Worm (Caenorhabditis elegans) whole organism, L4 larva: Measurements from ENCODE around the gene sqt-1.
A peak's percentile ranks its signal among the peaks of the same experiment; 100 is the strongest.

ENCODE experiments used
- D1046.2 ChIP-seq: fragments of 200-800 bp; sonication (Bioruptor generic); IDR thresholded peaks from 2 replicates; pipeline ENCODE4 v1.3.6; 2022; ENCODE audit warnings: missing genetic modification characterization, missing compliant biosample characterization
- F44E2.7 ChIP-seq: fragments of 200-800 bp; sonication (Bioruptor generic); IDR thresholded peaks from 2 replicates; pipeline ENCODE4 v2.1.2; 2022; ENCODE audit warnings: missing genetic modification characterization, missing compliant biosample characterization
- Y48G9A.11 ChIP-seq: fragments of 200-800 bp; sonication (Bioruptor generic); IDR thresholded peaks from 2 replicates; pipeline ENCODE4 v1.3.6; 2022; ENCODE audit warnings: missing genetic modification reagents, missing genetic modification characterization, missing compliant biosample characterization
- Y5F2A.4 ChIP-seq: fragments of 200-800 bp; sonication (Bioruptor generic); optimal IDR thresholded peaks from 2 replicates; lab custom pipeline; 2018; ENCODE audit warnings: mild to moderate bottlenecking, missing genetic modification characterization, missing compliant biosample characterization
- ZK337.2 ChIP-seq: fragments of 200-800 bp; sonication (Bioruptor generic); IDR thresholded peaks from 2 replicates; pipeline ENCODE4 v1.3.6; 2022; ENCODE audit warnings: missing genetic modification reagents, missing genetic modification characterization, missing compliant biosample characterization
- aly-2 ChIP-seq: sonication (generic microtip); optimal IDR thresholded peaks from 2 replicates; lab custom pipeline; 2018; ENCODE audit warnings: missing biosample characterization, missing genetic modification characterization
- ama-1 ChIP-seq: fragments of 150-350 bp; optimal IDR thresholded peaks from 2 replicates; lab custom pipeline; 2014; ENCODE audit warnings: inconsistent platforms, mixed read lengths
- arid-1 ChIP-seq: fragments of 200-800 bp; sonication (Bioruptor generic); conservative IDR thresholded peaks from 2 replicates; pipeline ENCODE4 v1.3.6; 2022; ENCODE audit warnings: missing genetic modification reagents, missing genetic modification characterization, missing compliant biosample characterization
- attf-4 ChIP-seq: sonication (generic microtip); optimal IDR thresholded peaks from 3 replicates; lab custom pipeline; 2017; ENCODE audit warnings: missing biosample characterization, missing genetic modification characterization
- ceh-20 ChIP-seq: fragments of 200-800 bp; sonication (Bioruptor generic); IDR thresholded peaks from 2 replicates; pipeline ENCODE4 v1.3.6; 2022; ENCODE audit warnings: missing genetic modification reagents, missing genetic modification characterization, missing compliant biosample characterization
- ceh-28 ChIP-seq: fragments of 150-350 bp; optimal IDR thresholded peaks from 2 replicates; lab custom pipeline; 2014; ENCODE audit warnings: missing biosample characterization, missing genetic modification reagents, missing genetic modification characterization
- ceh-32 ChIP-seq: sonication (generic microtip); optimal IDR thresholded peaks from 2 replicates; lab custom pipeline; 2016; ENCODE audit warnings: mild to moderate bottlenecking, missing genetic modification characterization, missing compliant biosample characterization; ENCODE audit not compliant: poor library complexity
- ceh-44 ChIP-seq: fragments of 200-800 bp; sonication (Bioruptor generic); IDR thresholded peaks from 2 replicates; pipeline ENCODE4 v1.3.6; 2022; ENCODE audit warnings: missing genetic modification reagents, missing genetic modification characterization, missing compliant biosample characterization
- ceh-62 ChIP-seq: sonication (generic microtip); optimal IDR thresholded peaks from 2 replicates; lab custom pipeline; 2017; ENCODE audit warnings: missing biosample characterization, missing genetic modification characterization
- ces-1 ChIP-seq: fragments of 150-350 bp; sonication (generic microtip); optimal IDR thresholded peaks from 4 replicates; lab custom pipeline; 2014; ENCODE audit warnings: missing biosample characterization, missing genetic modification reagents, missing genetic modification characterization
- daf-12 ChIP-seq: fragments of 150-350 bp; optimal IDR thresholded peaks from 2 replicates; lab custom pipeline; 2014; ENCODE audit warnings: missing biosample characterization, missing genetic modification reagents, missing genetic modification characterization
- daf-16 ChIP-seq, 3 experiments: sonication (generic microtip); optimal IDR thresholded peaks; 2 replicates each; lab custom pipeline; 2016 to 2017; ENCODE audit warnings: missing genetic modification characterization in 3 of 3, missing genetic modification reagents in 3 of 3, mild to moderate bottlenecking in 2 of 3, missing compliant biosample characterization in 2 of 3, missing biosample characterization in 1 of 3, moderate library complexity in 1 of 3
- daf-19 ChIP-seq: fragments of 200-800 bp; sonication (Bioruptor generic); conservative IDR thresholded peaks from 2 replicates; pipeline ENCODE4 v1.3.6; 2022; ENCODE audit warnings: missing genetic modification characterization, missing compliant biosample characterization
- dmd-8 ChIP-seq: fragments of 200-800 bp; sonication (Bioruptor generic); IDR thresholded peaks from 2 replicates; pipeline ENCODE4 v1.3.6; 2022; ENCODE audit warnings: missing genetic modification characterization, missing compliant biosample characterization
- dmd-9 ChIP-seq: fragments of 200-800 bp; sonication (Bioruptor generic); IDR thresholded peaks from 2 replicates; pipeline ENCODE4 v1.3.6; 2022; ENCODE audit warnings: missing genetic modification reagents, missing genetic modification characterization, missing compliant biosample characterization
- fkh-10 ChIP-seq: fragments of 150-350 bp; optimal IDR thresholded peaks from 2 replicates; lab custom pipeline; 2014; ENCODE audit warnings: missing biosample characterization, missing genetic modification reagents, missing genetic modification characterization
- fos-1 ChIP-seq: fragments of 150-350 bp; optimal IDR thresholded peaks from 2 replicates; lab custom pipeline; 2014; ENCODE audit warnings: missing biosample characterization, missing genetic modification characterization
- gei-8 ChIP-seq: fragments of 200-800 bp; sonication (Bioruptor generic); optimal IDR thresholded peaks from 2 replicates; lab custom pipeline; 2018; ENCODE audit warnings: mild to moderate bottlenecking, missing genetic modification characterization, missing compliant biosample characterization
- hmg-1.1 ChIP-seq: fragments of 200-800 bp; sonication (Bioruptor generic); IDR thresholded peaks from 2 replicates; pipeline ENCODE4 v1.3.6; 2022; ENCODE audit warnings: missing genetic modification reagents, missing genetic modification characterization, missing compliant biosample characterization
- jun-1 ChIP-seq: fragments of 150-350 bp; optimal IDR thresholded peaks from 2 replicates; lab custom pipeline; 2014; ENCODE audit warnings: missing biosample characterization, missing genetic modification reagents, missing genetic modification characterization
- lin-1 ChIP-seq: fragments of 200-800 bp; sonication (Bioruptor generic); IDR thresholded peaks from 2 replicates; pipeline ENCODE4 v1.3.6; 2022; ENCODE audit warnings: missing genetic modification reagents, missing genetic modification characterization, missing compliant biosample characterization
- lin-15B ChIP-seq: fragments of 150-350 bp; sonication (generic microtip); optimal IDR thresholded peaks from 3 replicates; lab custom pipeline; 2014; ENCODE audit warnings: missing biosample characterization, missing genetic modification characterization
- lin-29 ChIP-seq: fragments of 200-800 bp; sonication (Bioruptor generic); IDR thresholded peaks from 2 replicates; pipeline ENCODE4 v1.3.6; 2022; ENCODE audit warnings: missing genetic modification reagents, missing genetic modification characterization, missing compliant biosample characterization
- lin-38 ChIP-seq: fragments of 200-800 bp; sonication (Bioruptor generic); IDR thresholded peaks from 2 replicates; pipeline ENCODE4 v1.3.6; 2022; ENCODE audit warnings: missing genetic modification reagents, missing genetic modification characterization, missing compliant biosample characterization
- lin-39 ChIP-seq: fragments of 150-350 bp; optimal IDR thresholded peaks from 2 replicates; lab custom pipeline; 2014; ENCODE audit warnings: missing biosample characterization, missing genetic modification reagents, missing genetic modification characterization
- lir-3 ChIP-seq: sonication (generic microtip); optimal IDR thresholded peaks from 2 replicates; lab custom pipeline; 2016; ENCODE audit warnings: mild to moderate bottlenecking, missing genetic modification characterization, missing compliant biosample characterization
- lsy-2 ChIP-seq, 2 experiments: fragments of 150-350 bp in 1 of 2; sonication (generic microtip) in 1 of 2; optimal IDR thresholded peaks; 2 replicates each; lab custom pipeline; 2014 to 2017; ENCODE audit warnings: missing biosample characterization in 2 of 2, missing genetic modification characterization in 2 of 2
- mdl-1 ChIP-seq, 2 experiments: fragments of 150-350 bp in 1 of 2; sonication (generic microtip) in 1 of 2; optimal IDR thresholded peaks; 2 replicates each; lab custom pipeline; 2014 to 2017; ENCODE audit warnings: missing biosample characterization in 2 of 2, missing genetic modification characterization in 2 of 2
- mdt-29 ChIP-seq: fragments of 200-800 bp; sonication (Bioruptor generic); IDR thresholded peaks from 2 replicates; pipeline ENCODE4 v1.3.6; 2022; ENCODE audit warnings: missing genetic modification reagents, missing genetic modification characterization, missing compliant biosample characterization
- mes-2 ChIP-seq: sonication (generic microtip); optimal IDR thresholded peaks from 2 replicates; lab custom pipeline; 2016; ENCODE audit warnings: missing genotype, mild to moderate bottlenecking, missing genetic modification characterization, missing compliant biosample characterization; ENCODE audit not compliant: poor library complexity, severe bottlenecking
- mxl-3 ChIP-seq: fragments of 200-800 bp; sonication (Bioruptor generic); optimal IDR thresholded peaks from 2 replicates; lab custom pipeline; 2018; ENCODE audit warnings: mild to moderate bottlenecking, missing genetic modification characterization, missing compliant biosample characterization
- nhr-10 ChIP-seq: fragments of 150-350 bp; optimal IDR thresholded peaks from 2 replicates; lab custom pipeline; 2014; ENCODE audit warnings: missing biosample characterization, missing genetic modification characterization
- nhr-25 ChIP-seq: sonication (generic microtip); optimal IDR thresholded peaks from 2 replicates; lab custom pipeline; 2017; ENCODE audit warnings: missing genetic modification characterization, mild to moderate bottlenecking, missing compliant biosample characterization, antibody characterized with exemption, moderate library complexity, borderline replicate concordance; ENCODE audit not compliant: insufficient read depth
- nhr-28 ChIP-seq: fragments of 150-350 bp; optimal IDR thresholded peaks from 2 replicates; lab custom pipeline; 2014; ENCODE audit warnings: missing biosample characterization, missing genetic modification characterization
- nhr-41 ChIP-seq: fragments of 200-800 bp; sonication (Bioruptor generic); IDR thresholded peaks from 2 replicates; pipeline ENCODE4 v1.3.6; 2022; ENCODE audit warnings: missing genetic modification reagents, missing genetic modification characterization, missing compliant biosample characterization
- nhr-42 ChIP-seq: fragments of 200-800 bp; sonication (Bioruptor generic); IDR thresholded peaks from 2 replicates; pipeline ENCODE4 v1.3.6; 2022; ENCODE audit warnings: missing genetic modification characterization, missing compliant biosample characterization
- pha-4 ChIP-seq, 2 experiments: fragments of 150-350 bp in 1 of 2; fragments of 200-800 bp in 1 of 2; sonication (Bioruptor generic) in 1 of 2; IDR thresholded peaks in 1 of 2; optimal IDR thresholded peaks in 1 of 2; 2 replicates each; pipeline versions ENCODE4 v1.3.6 to Lab custom; 2014 to 2022; ENCODE audit warnings: missing genetic modification characterization in 2 of 2, missing genetic modification reagents in 2 of 2, missing biosample characterization in 1 of 2, missing compliant biosample characterization in 1 of 2
- pqm-1 ChIP-seq: sonication (generic microtip); optimal IDR thresholded peaks from 2 replicates; lab custom pipeline; 2017; ENCODE audit warnings: missing biosample characterization, missing genetic modification characterization
- set-16 ChIP-seq: fragments of 200-800 bp; sonication (Bioruptor generic); IDR thresholded peaks from 2 replicates; pipeline ENCODE4 v1.3.6; 2022; ENCODE audit warnings: missing genetic modification reagents, missing genetic modification characterization, missing compliant biosample characterization
- zfp-2 ChIP-seq: sonication (generic microtip); optimal IDR thresholded peaks from 2 replicates; lab custom pipeline; 2016; ENCODE audit warnings: mild to moderate bottlenecking, missing genetic modification characterization, missing compliant biosample characterization
- zfp-3 ChIP-seq: fragments of 200-800 bp; sonication (Bioruptor generic); conservative IDR thresholded peaks from 2 replicates; pipeline ENCODE4 v1.3.6; 2022; ENCODE audit warnings: missing genetic modification reagents, missing genetic modification characterization, missing compliant biosample characterization
- zip-11 ChIP-seq: fragments of 200-800 bp; sonication (Bioruptor generic); IDR thresholded peaks from 2 replicates; pipeline ENCODE4 v1.3.6; 2022; ENCODE audit warnings: missing genetic modification characterization, missing compliant biosample characterization
- zip-2 ChIP-seq: fragments of 150-350 bp; optimal IDR thresholded peaks from 2 replicates; lab custom pipeline; 2014; ENCODE audit warnings: missing biosample characterization, missing genetic modification characterization
- ztf-11 ChIP-seq: fragments of 150-350 bp; optimal IDR thresholded peaks from 2 replicates; lab custom pipeline; 2014; ENCODE audit warnings: missing biosample characterization, missing genetic modification characterization
- ztf-7 ChIP-seq: fragments of 150-350 bp; optimal IDR thresholded peaks from 2 replicates; lab custom pipeline; 2014; ENCODE audit warnings: missing biosample characterization, missing genetic modification characterization

sqt-1 gene

ce11 chrII:11347878-11348556 lies 10.4 kb upstream of the sqt-1 start, which contains the start of the genes B0491.6 and pigm-1 (continued):
- TF ChIP-seq ceh-28 (tag; lab: Kevin White, UChicago) (no peak), hmg-1.1 (GFP tag; lab: Robert Waterston, UW) (no peak; the same call in 1 of the 2 replicates), fos-1 (tag; lab: Kevin White, UChicago) (no peak), daf-12 (tag; lab: Kevin White, UChicago) (no peak), nhr-42 (no peak), attf-4 (tag; lab: Kevin White, UChicago) (no peak), nhr-41 (GFP tag; lab: Robert Waterston, UW) (no peak), daf-16 (GFP tag; optimal IDR thresholded peaks at IDR 0.05; lab: Kevin White, UChicago) (no peak), daf-16 (tag; optimal IDR thresholded peaks at IDR 0.05; lab: Kevin White, UChicago) (peak; percentile 48), nhr-10 (tag; lab: Kevin White, UChicago) (no peak), daf-19 (GFP tag; lab: Robert Waterston, UW) (no peak), zfp-2 (tag; lab: Kevin White, UChicago) (no peak), fkh-10 (GFP tag; lab: Kevin White, UChicago) (peak; percentile 76), pha-4 (GFP tag; IDR thresholded peaks at IDR 0.05; lab: Robert Waterston, UW) (no peak), pha-4 (tag; optimal IDR thresholded peaks at IDR 0.05; lab: Kevin White, UChicago) (no peak), ceh-62 (tag; lab: Kevin White, UChicago) (no peak), aly-2 (tag; lab: Kevin White, UChicago) (no peak), F44E2.7 (GFP tag; lab: Robert Waterston, UW) (no peak), mes-2 (tag; lab: Kevin White, UChicago) (peak; percentile 78), zip-2 (tag; lab: Kevin White, UChicago) (no peak), gei-8 (GFP tag; lab: Kevin White, UChicago) (no peak), arid-1 (GFP tag; lab: Robert Waterston, UW) (no peak), Y5F2A.4 (GFP tag; lab: Kevin White, UChicago) (no peak), lsy-2 (tag; optimal IDR thresholded peaks at IDR 0.05; lab: Kevin White, UChicago) (peak; percentile 39 to 82), lin-39 (tag; lab: Kevin White, UChicago) (no peak), set-16 (GFP tag; lab: Robert Waterston, UW) (no peak), ama-1 (lab: Kevin White, UChicago) (no peak), ztf-7 (tag; lab: Kevin White, UChicago) (no peak), lin-1 (GFP tag; lab: Robert Waterston, UW) (no peak), lin-15B (tag; lab: Kevin White, UChicago) (no peak), zip-11 (no peak), lin-38 (peak; percentile 76), ztf-11 (tag; lab: Kevin White, UChicago) (no peak), mxl-3 (GFP tag; lab: Kevin White, UChicago) (peak; percentile 6), ces-1 (GFP tag; lab: Kevin White, UChicago) (peak; percentile 63), D1046.2 (GFP tag; lab: Robert Waterston, UW) (no peak), lin-29 (no peak), Y48G9A.11 (GFP tag; lab: Robert Waterston, UW) (no peak), dmd-8 (no peak), pqm-1 (no peak), lir-3 (tag; lab: Kevin White, UChicago) (no peak), mdl-1 (tag; optimal IDR thresholded peaks at IDR 0.05; lab: Kevin White, UChicago) (peak in 1 of 2 experiments; percentile 56), nhr-28 (tag; lab: Kevin White, UChicago) (peak; percentile 15), ceh-44 (GFP tag; lab: Robert Waterston, UW) (no peak), dmd-9 (GFP tag; lab: Robert Waterston, UW) (no peak), jun-1 (no peak), mdt-29 (no peak), zfp-3 (no peak), ceh-20 (GFP tag; lab: Robert Waterston, UW) (no peak), nhr-25 (no peak), ZK337.2 (GFP tag; lab: Robert Waterston, UW) (no peak), ceh-32 (no peak)
